Fruit fly (Drosophila melanogaster) whole organism, embryonic: Measurements from ENCODE around the gene CG4950.

Source experiments
- CG11504 ChIP-seq: fragments of 200-800 bp; sonication (Bioruptor generic); optimal IDR thresholded peaks from 3 replicates; lab custom pipeline; 2019; ENCODE audit warnings: missing biosample characterization, mild to moderate bottlenecking, missing genetic modification characterization, moderate library complexity
- CG12071 ChIP-seq: fragments of 200-800 bp; sonication (Bioruptor generic); optimal IDR thresholded peaks from 3 replicates; lab custom pipeline; 2018; ENCODE audit warnings: missing biosample characterization, mild to moderate bottlenecking, missing genetic modification characterization
- CG13424 ChIP-seq: fragments of 200-800 bp; sonication (Bioruptor generic); optimal IDR thresholded peaks from 2 replicates; lab custom pipeline; 2019; ENCODE audit warnings: missing biosample characterization, mild to moderate bottlenecking, missing genetic modification characterization, moderate library complexity
- CG14965 ChIP-seq: fragments of 200-800 bp; sonication (Bioruptor generic); optimal IDR thresholded peaks from 2 replicates; lab custom pipeline; 2016; ENCODE audit warnings: missing biosample characterization, missing genetic modification characterization, borderline replicate concordance
- CG17359 ChIP-seq: fragments of 200-800 bp; sonication (Bioruptor generic); optimal IDR thresholded peaks from 3 replicates; lab custom pipeline; 2018; ENCODE audit warnings: missing biosample characterization, mild to moderate bottlenecking, missing genetic modification characterization, moderate library complexity
- CG18262 ChIP-seq: fragments of 200-800 bp; optimal IDR thresholded peaks from 3 replicates; lab custom pipeline; 2019; ENCODE audit warnings: missing biosample characterization, mild to moderate bottlenecking, missing genetic modification characterization, moderate library complexity
- CG2712 ChIP-seq: fragments of 200-800 bp; optimal IDR thresholded peaks from 3 replicates; lab custom pipeline; 2019; ENCODE audit warnings: missing biosample characterization, mild to moderate bottlenecking, missing genetic modification characterization, moderate library complexity
- CG32772 ChIP-seq: fragments of 200-800 bp; sonication (Bioruptor generic); IDR thresholded peaks from 2 replicates; pipeline ENCODE4 v1.3.6; 2022; ENCODE audit warnings: missing biosample characterization, missing genetic modification characterization
- CG34376 ChIP-seq: fragments of 200-800 bp; sonication (Bioruptor generic); optimal IDR thresholded peaks from 2 replicates; lab custom pipeline; 2018; ENCODE audit warnings: missing biosample characterization, mild to moderate bottlenecking, missing genetic modification characterization
- CG4360 ChIP-seq: fragments of 200-800 bp; sonication (Bioruptor generic); IDR thresholded peaks from 2 replicates; pipeline ENCODE4 v1.3.6; 2022; ENCODE audit warnings: missing biosample characterization, missing genetic modification characterization
- CG4854 ChIP-seq: fragments of 200-800 bp; sonication (Bioruptor generic); optimal IDR thresholded peaks from 2 replicates; lab custom pipeline; 2016; ENCODE audit warnings: missing biosample characterization, missing genetic modification characterization, inconsistent platforms
- CG5953 ChIP-seq: fragments of 200-800 bp; sonication (Bioruptor generic); IDR thresholded peaks from 2 replicates; pipeline ENCODE4 v1.3.6; 2022; ENCODE audit warnings: missing biosample characterization, missing genetic modification characterization
- CG6689 ChIP-seq: fragments of 200-800 bp; sonication (Bioruptor generic); IDR thresholded peaks from 2 replicates; pipeline ENCODE4 v1.3.6; 2022; ENCODE audit warnings: missing biosample characterization, missing genetic modification characterization
- CG7271 ChIP-seq: fragments of 200-800 bp; sonication (Bioruptor generic); optimal IDR thresholded peaks from 2 replicates; lab custom pipeline; 2018; ENCODE audit warnings: missing biosample characterization, mild to moderate bottlenecking, missing genetic modification characterization, moderate library complexity
- CHES-1-like ChIP-seq: fragments of 200-800 bp; sonication (Bioruptor generic); optimal IDR thresholded peaks from 2 replicates; lab custom pipeline; 2016; ENCODE audit warnings: missing biosample characterization, missing genetic modification characterization
- Chrac-16 ChIP-seq: fragments of 200-800 bp; sonication (Bioruptor generic); optimal IDR thresholded peaks from 3 replicates; lab custom pipeline; 2016; ENCODE audit warnings: missing biosample characterization, missing genetic modification characterization
- E2f2 ChIP-seq: fragments of 200-800 bp; sonication (Bioruptor generic); IDR thresholded peaks from 2 replicates; pipeline ENCODE4 v1.3.6; 2022; ENCODE audit warnings: missing biosample characterization, missing genetic modification characterization
- Ets97D ChIP-seq: fragments of 200-800 bp; sonication (Bioruptor generic); optimal IDR thresholded peaks from 3 replicates; lab custom pipeline; 2016; ENCODE audit warnings: missing biosample characterization, missing genetic modification characterization
- HLH3B ChIP-seq: fragments of 200-800 bp; sonication (Bioruptor generic); IDR thresholded peaks from 2 replicates; pipeline ENCODE4 v1.3.6; 2022; ENCODE audit warnings: missing biosample characterization, missing genetic modification characterization
- HLH54F ChIP-seq: fragments of 200-800 bp; sonication (Bioruptor generic); optimal IDR thresholded peaks from 3 replicates; lab custom pipeline; 2016; ENCODE audit warnings: missing biosample characterization, missing genetic modification characterization
- Hand ChIP-seq: fragments of 200-800 bp; sonication (Bioruptor generic); optimal IDR thresholded peaks from 2 replicates; lab custom pipeline; 2017; ENCODE audit warnings: mild to moderate bottlenecking, missing biosample characterization, missing genetic modification reagents, missing genetic modification characterization
- Hr51 ChIP-seq, 2 experiments: fragments of 200-800 bp; sonication (Bioruptor generic); optimal IDR thresholded peaks; 2 replicates in 1 of 2; 3 replicates in 1 of 2; lab custom pipeline; 2016 to 2018; ENCODE audit warnings: missing biosample characterization in 2 of 2, missing genetic modification characterization in 2 of 2, mild to moderate bottlenecking in 1 of 2, moderate library complexity in 1 of 2
- NK7.1 ChIP-seq: fragments of 200-800 bp; sonication (Bioruptor generic); optimal IDR thresholded peaks from 3 replicates; lab custom pipeline; 2016; ENCODE audit warnings: missing biosample characterization, missing genetic modification characterization
- Oli ChIP-seq: fragments of 200-800 bp; sonication (Bioruptor generic); optimal IDR thresholded peaks from 2 replicates; lab custom pipeline; 2018; ENCODE audit warnings: missing biosample characterization, mild to moderate bottlenecking, missing genetic modification characterization, moderate library complexity
- Opbp ChIP-seq: fragments of 200-800 bp; sonication (Bioruptor generic); IDR thresholded peaks from 3 replicates; pipeline ENCODE4 v1.3.6; 2022; ENCODE audit warnings: missing biosample characterization, missing genetic modification characterization; ENCODE audit not compliant: partially characterized antibody
- Ptx1 ChIP-seq: fragments of 200-800 bp; sonication (Bioruptor generic); IDR thresholded peaks from 2 replicates; pipeline ENCODE4 v1.3.6; 2022; ENCODE audit warnings: missing biosample characterization, missing genetic modification characterization
- Sry-β ChIP-seq: fragments of 200-800 bp; sonication (Bioruptor generic); optimal IDR thresholded peaks from 2 replicates; lab custom pipeline; 2018; ENCODE audit warnings: missing biosample characterization, mild to moderate bottlenecking, missing genetic modification characterization, moderate library complexity
- chinmo ChIP-seq: fragments of 200-800 bp; sonication (Bioruptor generic); IDR thresholded peaks from 4 replicates; pipeline ENCODE4 v1.3.6; 2022; ENCODE audit warnings: missing biosample characterization, missing genetic modification characterization; ENCODE audit not compliant: partially characterized antibody
- crc ChIP-seq: fragments of 200-800 bp; sonication (Bioruptor generic); optimal IDR thresholded peaks from 2 replicates; lab custom pipeline; 2016; ENCODE audit warnings: missing biosample characterization, missing genetic modification characterization
- dan ChIP-seq: fragments of 200-800 bp; sonication (Bioruptor generic); IDR thresholded peaks from 2 replicates; pipeline ENCODE4 v1.3.6; 2022; ENCODE audit warnings: missing biosample characterization, missing genetic modification characterization
- dmrt11E ChIP-seq: fragments of 200-800 bp; sonication (Bioruptor generic); optimal IDR thresholded peaks from 3 replicates; lab custom pipeline; 2018; ENCODE audit warnings: missing biosample characterization, mild to moderate bottlenecking, missing genetic modification characterization, moderate library complexity
- dmrt99B ChIP-seq: fragments of 200-800 bp; sonication (Bioruptor generic); optimal IDR thresholded peaks from 2 replicates; lab custom pipeline; 2018; ENCODE audit warnings: missing biosample characterization, mild to moderate bottlenecking, missing genetic modification characterization, moderate library complexity
- en ChIP-seq: fragments of 200-800 bp; sonication (Bioruptor generic); optimal IDR thresholded peaks from 2 replicates; lab custom pipeline; 2016; ENCODE audit warnings: missing biosample characterization, missing genetic modification characterization
- fd64A ChIP-seq: fragments of 200-800 bp; sonication (Bioruptor generic); optimal IDR thresholded peaks from 3 replicates; lab custom pipeline; 2018; ENCODE audit warnings: missing biosample characterization, mild to moderate bottlenecking, missing genetic modification characterization
- gem ChIP-seq: fragments of 200-800 bp; sonication (Bioruptor generic); optimal IDR thresholded peaks from 2 replicates; lab custom pipeline; 2019; ENCODE audit warnings: missing biosample characterization, mild to moderate bottlenecking, missing genetic modification characterization, moderate library complexity
- hkb ChIP-seq, 2 experiments: fragments of 200-800 bp in 1 of 2; fragments of >200 bp in 1 of 2; sonication (Bioruptor generic) in 1 of 2; IDR thresholded peaks in 1 of 2; optimal IDR thresholded peaks in 1 of 2; 2 replicates each; pipeline versions ENCODE4 v1.3.6 to Lab custom; 2017 to 2022; ENCODE audit warnings: missing biosample characterization in 1 of 2, missing genetic modification characterization in 1 of 2
- klu ChIP-seq: fragments of 200-800 bp; sonication (Bioruptor generic); IDR thresholded peaks from 2 replicates; pipeline ENCODE4 v1.3.6; 2022; ENCODE audit warnings: missing biosample characterization, missing genetic modification characterization
- maf-S ChIP-seq: fragments of 200-800 bp; sonication (Bioruptor generic); optimal IDR thresholded peaks from 2 replicates; lab custom pipeline; 2016; ENCODE audit warnings: missing biosample characterization, missing genetic modification characterization
- pan ChIP-seq, 4 experiments: fragments of >200 bp in 3 of 4; fragments of 200-800 bp in 1 of 4; sonication (Bioruptor generic) in 1 of 4; optimal IDR thresholded peaks in 3 of 4; IDR thresholded peaks in 1 of 4; 2 replicates each; pipeline versions ENCODE4 v1.3.6 to Lab custom; 2017 to 2022; ENCODE audit warnings: missing biosample characterization in 2 of 4, missing genetic modification characterization in 2 of 4, mixed read lengths in 1 of 4
- row ChIP-seq: fragments of 200-800 bp; sonication (Bioruptor generic); IDR thresholded peaks from 3 replicates; pipeline ENCODE4 v1.3.6; 2022; ENCODE audit warnings: missing biosample characterization, missing genetic modification characterization
- sc ChIP-seq, 3 experiments: fragments of >200 bp in 2 of 3; fragments of 200-800 bp in 1 of 3; sonication (Bioruptor generic) in 1 of 3; optimal IDR thresholded peaks; 2 replicates in 2 of 3; 3 replicates in 1 of 3; lab custom pipeline; 2017; ENCODE audit warnings: mild to moderate bottlenecking in 1 of 3, missing biosample characterization in 1 of 3, missing genetic modification characterization in 1 of 3, missing genetic modification reagents in 1 of 3
- sens ChIP-seq: fragments of 200-800 bp; sonication (Bioruptor generic); peaks from one replicate; lab custom pipeline; 2016; ENCODE audit warnings: missing biosample characterization, missing genetic modification characterization
- tgo ChIP-seq: fragments of 200-800 bp; sonication (Bioruptor generic); IDR thresholded peaks from 3 replicates; pipeline ENCODE4 v1.3.6; 2022; ENCODE audit warnings: missing biosample characterization, missing genetic modification characterization
- tx ChIP-seq: fragments of 200-800 bp; sonication (Bioruptor generic); optimal IDR thresholded peaks from 2 replicates; lab custom pipeline; 2016; ENCODE audit warnings: missing biosample characterization, missing genetic modification characterization
- unpg ChIP-seq: fragments of 200-800 bp; sonication (Bioruptor generic); optimal IDR thresholded peaks from 3 replicates; lab custom pipeline; 2018; ENCODE audit warnings: missing biosample characterization, mild to moderate bottlenecking, missing genetic modification characterization, moderate library complexity
- vvl ChIP-seq: fragments of 200-800 bp; sonication (Bioruptor generic); IDR thresholded peaks from 2 replicates; pipeline ENCODE4 v1.3.6; 2022; ENCODE audit warnings: missing biosample characterization, missing genetic modification characterization
- z ChIP-seq: fragments of 200-800 bp; sonication (Bioruptor generic); IDR thresholded peaks from 3 replicates; pipeline ENCODE4 v1.3.6; 2022; ENCODE audit warnings: missing biosample characterization, missing genetic modification characterization

CG4950 gene

dm6 chr3L:16286258-16286657 lies 18.3 kb upstream of the CG4950 start (continued):
- TF ChIP-seq CG32772 (GFP tag; lab: Robert Waterston, UW): 0 out of 2 replicates have a peak, but pooled peaks have one; percentile 8
- TF ChIP-seq Opbp: no peak
- TF ChIP-seq dmrt11E (tag; lab: Kevin White, UChicago): no peak
- peak; percentile 66 for TF ChIP-seq row (GFP tag; lab: Robert Waterston, UW)
- TF ChIP-seq hkb (optimal IDR thresholded peaks at IDR 0.05; lab: Kevin White, UChicago): no peak
- 0 out of 2 replicates have a peak, but pooled peaks have one; percentile 22 for TF ChIP-seq hkb (GFP tag; IDR thresholded peaks at IDR 0.05; lab: Robert Waterston, UW)
- no peak for TF ChIP-seq pan (optimal IDR thresholded peaks at IDR 0.05; lab: Kevin White, UChicago)
- peak in 1 of 2 experiments; percentile 56 for TF ChIP-seq pan (GFP tag; optimal IDR thresholded peaks at IDR 0.05 in 1 of 2, IDR thresholded peaks at IDR 0.05 in 1 of 2)
- TF ChIP-seq CG14965 (GFP tag; lab: Kevin White, UChicago): no peak
- peak; percentile 31 for TF ChIP-seq CG12071 (GFP tag; lab: Kevin White, UChicago)
- peak; percentile 60; the same call in 1 of the 2 replicates for TF ChIP-seq Ptx1
- no peak for TF ChIP-seq en (GFP tag; lab: Kevin White, UChicago)
- peak; percentile 34; the same call in 1 of the 2 replicates for TF ChIP-seq HLH3B (GFP tag; lab: Robert Waterston, UW)
- peak; percentile 67 for TF ChIP-seq dmrt99B (tag; lab: Kevin White, UChicago)
- no peak for TF ChIP-seq dan (GFP tag; lab: Robert Waterston, UW)
- TF ChIP-seq CG5953 (GFP tag; lab: Robert Waterston, UW): no peak
- TF ChIP-seq chinmo (GFP tag; lab: Robert Waterston, UW): 0 out of 4 replicates have a peak, but pooled peaks have one; percentile 47
- no peak for TF ChIP-seq tx (GFP tag; lab: Kevin White, UChicago)
- peak; percentile 62 for TF ChIP-seq vvl (GFP tag; lab: Robert Waterston, UW)
- peak; percentile 74 for TF ChIP-seq sens (GFP tag; lab: Kevin White, UChicago)
- no peak for TF ChIP-seq CG18262 (tag; lab: Kevin White, UChicago)

- TF ChIP-seq klu (GFP tag; lab: Robert Waterston, UW) (no peak), crc (no peak), CG2712 (tag; lab: Kevin White, UChicago) (peak; percentile 11), unpg (GFP tag; lab: Kevin White, UChicago) (peak; percentile 2), gem (tag; lab: Kevin White, UChicago) (peak; percentile 29), Sry-β (GFP tag; lab: Kevin White, UChicago) (no peak), CG4854 (GFP tag; lab: Kevin White, UChicago) (no peak), Hr51 (GFP tag; optimal IDR thresholded peaks at IDR 0.05; lab: Kevin White, UChicago) (peak in 1 of 2 experiments; percentile 54), CG34376 (no peak), CHES-1-like (no peak), Hand (GFP tag; lab: Kevin White, UChicago) (no peak), NK7.1 (GFP tag; lab: Kevin White, UChicago) (no peak), row (GFP tag; lab: Robert Waterston, UW) (0 out of 3 replicates have a peak, but pooled peaks have one; percentile 11), CG13424 (tag; lab: Kevin White, UChicago) (peak; percentile 24), CG4360 (GFP tag; lab: Robert Waterston, UW) (no peak), Oli (peak; percentile 15), CG6689 (no peak), HLH54F (GFP tag; lab: Kevin White, UChicago) (no peak), E2f2 (no peak), Chrac-16 (no peak), sc (optimal IDR thresholded peaks at IDR 0.05; lab: Kevin White, UChicago) (no peak), sc (GFP tag; optimal IDR thresholded peaks at IDR 0.05; lab: Kevin White, UChicago) (no peak), z (GFP tag; lab: Robert Waterston, UW) (no peak), maf-S (GFP tag; lab: Kevin White, UChicago) (no peak), CG17359 (tag; lab: Kevin White, UChicago) (peak; percentile 5), chinmo (GFP tag; lab: Robert Waterston, UW) (0 out of 4 replicates have a peak, but pooled peaks have one; percentile 24), tgo (GFP tag; lab: Robert Waterston, UW) (0 out of 3 replicates have a peak, but pooled peaks have one; percentile 21), CG7271 (tag; lab: Kevin White, UChicago) (no peak), CG11504 (tag; lab: Kevin White, UChicago) (peak; percentile 55), Ets97D (GFP tag; lab: Kevin White, UChicago) (no peak), fd64A (GFP tag; lab: Kevin White, UChicago) (no peak)
Observed at dm6 chr3L:16285346-16285911, 17.5 kb upstream of the CG4950 start, which contains the start of gene CG13047. Gene CG13047, minus strand, starts transcription at chr3L:16285396.
